Worm (Caenorhabditis elegans): ENCODE data around the gene T22B7.7.

DNA sequence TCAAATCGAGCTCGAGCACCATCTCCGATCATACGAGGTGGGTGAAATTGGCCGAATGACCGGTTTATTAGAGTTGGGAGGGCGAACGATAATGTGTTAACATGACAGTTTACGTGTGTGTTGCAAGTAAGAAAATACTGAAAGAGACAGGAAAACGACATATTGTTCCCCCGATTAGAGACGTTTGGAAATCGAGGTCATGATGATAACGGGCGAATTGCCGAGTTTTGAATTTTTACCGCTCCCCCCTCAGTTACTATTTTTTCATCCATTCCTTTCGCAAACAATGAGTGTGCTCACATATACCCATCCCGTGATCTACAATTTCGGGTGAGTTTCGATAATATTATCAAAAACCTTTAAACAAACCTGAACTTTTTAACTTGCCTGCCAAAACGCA is 15.9 kb upstream of the T22B7.7 start:
- TF ChIP-seq mdl-1 (tag; optimal IDR thresholded peaks at IDR 0.05) (no peak), ces-1 (GFP tag; optimal IDR thresholded peaks at IDR 0.05) (no peak), ztf-11 (tag; optimal IDR thresholded peaks at IDR 0.05) (no peak), nhr-77 (tag; optimal IDR thresholded peaks at IDR 0.05) (peak; percentile 1), ceh-32 (tag; optimal IDR thresholded peaks at IDR 0.05; ENCODE audit: poor library complexity) (no peak), nhr-6 (tag; optimal IDR thresholded peaks at IDR 0.05) (peak; percentile 15)

All from whole organism, L4 larva.